Fruit fly (Drosophila melanogaster) whole organism, embryonic: ENCODE results near the gene Mnn1.
A peak's percentile ranks its signal among the peaks of the same experiment; 100 is the strongest.

Experiments used
- Bteb2 ChIP-seq: fragments of 200-800 bp; sonication (Bioruptor generic); optimal IDR thresholded peaks from 2 replicates; lab custom pipeline; 2016; ENCODE audit warnings: missing biosample characterization, missing genetic modification characterization
- CG10565 ChIP-seq: fragments of 200-800 bp; sonication (Bioruptor generic); optimal IDR thresholded peaks from 3 replicates; lab custom pipeline; 2016; ENCODE audit warnings: missing biosample characterization, mild to moderate bottlenecking, missing genetic modification characterization
- CG11093 ChIP-seq: fragments of 200-800 bp; sonication (Bioruptor generic); IDR thresholded peaks from 3 replicates; pipeline ENCODE4 v1.3.6; 2022; ENCODE audit warnings: missing biosample characterization, missing genetic modification characterization
- CG11398 ChIP-seq: fragments of 200-800 bp; sonication (Bioruptor generic); optimal IDR thresholded peaks from 2 replicates; lab custom pipeline; 2016; ENCODE audit warnings: missing biosample characterization, missing genetic modification characterization
- CG11695 ChIP-seq: fragments of 200-800 bp; sonication (Bioruptor generic); IDR thresholded peaks from 3 replicates; pipeline ENCODE4 v1.3.6; 2022; ENCODE audit warnings: missing biosample characterization, missing genetic modification characterization
- CG12219 ChIP-seq: fragments of 200-800 bp; sonication (Bioruptor generic); optimal IDR thresholded peaks from 3 replicates; lab custom pipeline; 2018; ENCODE audit warnings: missing biosample characterization, mild to moderate bottlenecking, missing genetic modification characterization
- CG12659 ChIP-seq: fragments of 200-800 bp; sonication (Bioruptor generic); optimal IDR thresholded peaks from 3 replicates; lab custom pipeline; 2017; ENCODE audit warnings: mild to moderate bottlenecking, missing biosample characterization, missing genetic modification reagents, missing genetic modification characterization
- CG15479 ChIP-seq: fragments of 200-800 bp; sonication (Bioruptor generic); optimal IDR thresholded peaks from 3 replicates; lab custom pipeline; 2019; ENCODE audit warnings: missing biosample characterization, mild to moderate bottlenecking, missing genetic modification characterization, moderate library complexity
- CG1602 ChIP-seq: fragments of 200-800 bp; sonication (Bioruptor generic); optimal IDR thresholded peaks from 3 replicates; lab custom pipeline; 2016; ENCODE audit warnings: missing biosample characterization, missing genetic modification characterization
- CG1647 ChIP-seq: fragments of 200-800 bp; sonication (Bioruptor generic); optimal IDR thresholded peaks from 3 replicates; lab custom pipeline; 2016; ENCODE audit warnings: missing biosample characterization, missing genetic modification characterization
- CG17361 ChIP-seq: fragments of 200-800 bp; sonication (Bioruptor generic); IDR thresholded peaks from 3 replicates; pipeline ENCODE4 v1.3.6; 2022; ENCODE audit warnings: missing biosample characterization, missing genetic modification characterization
- CG17385 ChIP-seq: fragments of 200-800 bp; sonication (Bioruptor generic); optimal IDR thresholded peaks from 3 replicates; lab custom pipeline; 2018; ENCODE audit warnings: missing biosample characterization, mild to moderate bottlenecking, missing genetic modification characterization
- CG2202 ChIP-seq: fragments of 200-800 bp; sonication (Bioruptor generic); optimal IDR thresholded peaks from 2 replicates; lab custom pipeline; 2018; ENCODE audit warnings: missing biosample characterization, mild to moderate bottlenecking, missing genetic modification characterization
- CG2678 ChIP-seq: fragments of 200-800 bp; sonication (Bioruptor generic); optimal IDR thresholded peaks from 3 replicates; lab custom pipeline; 2019; ENCODE audit warnings: missing biosample characterization, mild to moderate bottlenecking, missing genetic modification characterization, moderate library complexity
- CG3847 ChIP-seq: fragments of 200-800 bp; sonication (Bioruptor generic); IDR thresholded peaks from 2 replicates; pipeline ENCODE4 v1.3.6; 2022; ENCODE audit warnings: missing biosample characterization, missing genetic modification characterization
- CG6654 ChIP-seq: fragments of 200-800 bp; sonication (Bioruptor generic); optimal IDR thresholded peaks from 2 replicates; lab custom pipeline; 2017; ENCODE audit warnings: missing biosample characterization, mild to moderate bottlenecking, missing genetic modification characterization
- CG6813 ChIP-seq: fragments of 200-800 bp; sonication (Bioruptor generic); optimal IDR thresholded peaks from 2 replicates; lab custom pipeline; 2017; ENCODE audit warnings: missing biosample characterization, missing genetic modification characterization, mild to moderate bottlenecking, moderate library complexity, missing genetic modification reagents
- CG9437 ChIP-seq: fragments of 200-800 bp; sonication (Bioruptor generic); optimal IDR thresholded peaks from 2 replicates; lab custom pipeline; 2018; ENCODE audit warnings: missing biosample characterization, mild to moderate bottlenecking, missing genetic modification characterization
- CHES-1-like ChIP-seq: fragments of 200-800 bp; sonication (Bioruptor generic); optimal IDR thresholded peaks from 2 replicates; lab custom pipeline; 2016; ENCODE audit warnings: missing biosample characterization, missing genetic modification characterization
- Dbx ChIP-seq: fragments of 200-800 bp; sonication (Bioruptor generic); IDR thresholded peaks from 3 replicates; pipeline ENCODE4 v1.3.6; 2022; ENCODE audit warnings: missing biosample characterization, missing genetic modification characterization
- Dref ChIP-seq: fragments of 200-800 bp; sonication (Bioruptor generic); IDR thresholded peaks from 2 replicates; pipeline ENCODE4 v1.3.6; 2022; ENCODE audit warnings: missing biosample characterization, missing genetic modification characterization
- Eip74EF ChIP-seq, 2 experiments: fragments of 200-800 bp in 1 of 2; fragments of >200 bp in 1 of 2; sonication (Bioruptor generic) in 1 of 2; optimal IDR thresholded peaks; 2 replicates each; lab custom pipeline; 2017 to 2019; ENCODE audit warnings: missing biosample characterization in 2 of 2, missing genetic modification characterization in 2 of 2, mild to moderate bottlenecking in 1 of 2, moderate library complexity in 1 of 2
- Ets65A ChIP-seq: fragments of 200-800 bp; sonication (Bioruptor generic); peaks from one replicate; lab custom pipeline; 2016; ENCODE audit warnings: missing biosample characterization, missing genetic modification characterization
- HLH3B ChIP-seq: fragments of 200-800 bp; sonication (Bioruptor generic); IDR thresholded peaks from 2 replicates; pipeline ENCODE4 v1.3.6; 2022; ENCODE audit warnings: missing biosample characterization, missing genetic modification characterization
- Hey ChIP-seq: fragments of 200-800 bp; sonication (Bioruptor generic); optimal IDR thresholded peaks from 3 replicates; lab custom pipeline; 2018; ENCODE audit warnings: missing biosample characterization, mild to moderate bottlenecking, missing genetic modification characterization
- Hmr ChIP-seq: fragments of 200-800 bp; sonication (Bioruptor generic); optimal IDR thresholded peaks from 3 replicates; lab custom pipeline; 2017; ENCODE audit warnings: mild to moderate bottlenecking, missing biosample characterization, missing genetic modification reagents, missing genetic modification characterization
- Hr51 ChIP-seq, 2 experiments: fragments of 200-800 bp; sonication (Bioruptor generic); optimal IDR thresholded peaks; 2 replicates in 1 of 2; 3 replicates in 1 of 2; lab custom pipeline; 2016 to 2018; ENCODE audit warnings: missing biosample characterization in 2 of 2, missing genetic modification characterization in 2 of 2, mild to moderate bottlenecking in 1 of 2, moderate library complexity in 1 of 2
- Med ChIP-seq: fragments of 200-800 bp; sonication (Bioruptor generic); peaks from one replicate; lab custom pipeline; 2016; ENCODE audit warnings: missing biosample characterization, missing genetic modification characterization, mild to moderate bottlenecking, inconsistent platforms, moderate library complexity
- Six4 ChIP-seq: fragments of 200-800 bp; sonication (Bioruptor generic); optimal IDR thresholded peaks from 2 replicates; lab custom pipeline; 2016; ENCODE audit warnings: missing biosample characterization, missing genetic modification characterization
- Sry-δ ChIP-seq: fragments of 200-800 bp; sonication (Bioruptor generic); optimal IDR thresholded peaks from 2 replicates; lab custom pipeline; 2016; ENCODE audit warnings: missing biosample characterization, missing genetic modification characterization
- ab ChIP-seq: fragments of 200-800 bp; sonication (Bioruptor generic); optimal IDR thresholded peaks from 2 replicates; lab custom pipeline; 2016; ENCODE audit warnings: missing biosample characterization, missing genetic modification characterization
- aop ChIP-seq: fragments of 200-800 bp; sonication (Bioruptor generic); IDR thresholded peaks from 2 replicates; pipeline ENCODE4 v1.3.6; 2022; ENCODE audit warnings: missing biosample characterization, missing genetic modification characterization
- bigmax ChIP-seq: fragments of 200-800 bp; sonication (Bioruptor generic); optimal IDR thresholded peaks from 2 replicates; lab custom pipeline; 2018; ENCODE audit warnings: missing biosample characterization, mild to moderate bottlenecking, missing genetic modification characterization
- bsh ChIP-seq, 2 experiments: fragments of 200-800 bp; sonication (Bioruptor generic); optimal IDR thresholded peaks; 2 replicates each; lab custom pipeline; 2017 to 2018; ENCODE audit warnings: mild to moderate bottlenecking in 2 of 2, missing biosample characterization in 2 of 2, missing genetic modification characterization in 2 of 2, moderate library complexity in 1 of 2
- crol ChIP-seq: fragments of 200-800 bp; sonication (Bioruptor generic); IDR thresholded peaks from 2 replicates; pipeline ENCODE4 v1.3.6; 2022; ENCODE audit warnings: missing biosample characterization, missing genetic modification characterization
- disco-r ChIP-seq: fragments of 200-800 bp; sonication (Bioruptor generic); optimal IDR thresholded peaks from 2 replicates; lab custom pipeline; 2016; ENCODE audit warnings: missing biosample characterization, missing genetic modification characterization
- en ChIP-seq: fragments of 200-800 bp; sonication (Bioruptor generic); optimal IDR thresholded peaks from 2 replicates; lab custom pipeline; 2016; ENCODE audit warnings: missing biosample characterization, missing genetic modification characterization
- fd3F ChIP-seq: fragments of 200-800 bp; sonication (Bioruptor generic); optimal IDR thresholded peaks from 2 replicates; lab custom pipeline; 2018; ENCODE audit warnings: missing biosample characterization, mild to moderate bottlenecking, missing genetic modification characterization, moderate library complexity
- fru ChIP-seq: fragments of >200 bp; optimal IDR thresholded peaks from 2 replicates; lab custom pipeline; 2017
- ind ChIP-seq: fragments of 200-800 bp; sonication (Bioruptor generic); optimal IDR thresholded peaks from 3 replicates; lab custom pipeline; 2016; ENCODE audit warnings: missing biosample characterization, missing genetic modification characterization
- nom ChIP-seq: fragments of 200-800 bp; sonication (Bioruptor generic); optimal IDR thresholded peaks from 2 replicates; lab custom pipeline; 2017; ENCODE audit warnings: missing biosample characterization, missing genetic modification characterization, mild to moderate bottlenecking, moderate library complexity, missing genetic modification reagents
- oc ChIP-seq: fragments of 200-800 bp; sonication (Bioruptor generic); optimal IDR thresholded peaks from 2 replicates; lab custom pipeline; 2018; ENCODE audit warnings: missing biosample characterization, mild to moderate bottlenecking, missing genetic modification characterization, moderate library complexity
- pho ChIP-seq: fragments of 200-800 bp; sonication (Bioruptor generic); optimal IDR thresholded peaks from 2 replicates; lab custom pipeline; 2016; ENCODE audit warnings: missing biosample characterization, missing genetic modification characterization
- pita ChIP-seq: fragments of 200-800 bp; sonication (Bioruptor generic); optimal IDR thresholded peaks from 2 replicates; lab custom pipeline; 2017; ENCODE audit warnings: missing biosample characterization, mild to moderate bottlenecking, missing genetic modification characterization
- rib ChIP-seq: fragments of 200-800 bp; sonication (Bioruptor generic); IDR thresholded peaks from 2 replicates; pipeline ENCODE4 v1.3.6; 2022; ENCODE audit warnings: missing biosample characterization, missing genetic modification characterization
- run ChIP-seq: fragments of 200-800 bp; sonication (Bioruptor generic); optimal IDR thresholded peaks from 3 replicates; lab custom pipeline; 2018; ENCODE audit warnings: missing biosample characterization, mild to moderate bottlenecking, missing genetic modification characterization
- sens-2 ChIP-seq: fragments of 200-800 bp; sonication (Bioruptor generic); IDR thresholded peaks from 2 replicates; pipeline ENCODE4 v1.3.6; 2022; ENCODE audit warnings: missing biosample characterization, missing genetic modification characterization
- shn ChIP-seq: fragments of 200-800 bp; sonication (Bioruptor generic); optimal IDR thresholded peaks from 3 replicates; lab custom pipeline; 2016; ENCODE audit warnings: missing biosample characterization, missing genetic modification characterization
- trh ChIP-seq: fragments of 200-800 bp; sonication (Bioruptor generic); optimal IDR thresholded peaks from 2 replicates; lab custom pipeline; 2016; ENCODE audit warnings: missing biosample characterization, missing genetic modification characterization
- zen2 ChIP-seq: fragments of 200-800 bp; sonication (Bioruptor generic); IDR thresholded peaks from 3 replicates; pipeline ENCODE4 v1.3.6; 2022; ENCODE audit warnings: missing biosample characterization, missing genetic modification characterization; ENCODE audit not compliant: partially characterized antibody

Gene Mnn1

DNA sequence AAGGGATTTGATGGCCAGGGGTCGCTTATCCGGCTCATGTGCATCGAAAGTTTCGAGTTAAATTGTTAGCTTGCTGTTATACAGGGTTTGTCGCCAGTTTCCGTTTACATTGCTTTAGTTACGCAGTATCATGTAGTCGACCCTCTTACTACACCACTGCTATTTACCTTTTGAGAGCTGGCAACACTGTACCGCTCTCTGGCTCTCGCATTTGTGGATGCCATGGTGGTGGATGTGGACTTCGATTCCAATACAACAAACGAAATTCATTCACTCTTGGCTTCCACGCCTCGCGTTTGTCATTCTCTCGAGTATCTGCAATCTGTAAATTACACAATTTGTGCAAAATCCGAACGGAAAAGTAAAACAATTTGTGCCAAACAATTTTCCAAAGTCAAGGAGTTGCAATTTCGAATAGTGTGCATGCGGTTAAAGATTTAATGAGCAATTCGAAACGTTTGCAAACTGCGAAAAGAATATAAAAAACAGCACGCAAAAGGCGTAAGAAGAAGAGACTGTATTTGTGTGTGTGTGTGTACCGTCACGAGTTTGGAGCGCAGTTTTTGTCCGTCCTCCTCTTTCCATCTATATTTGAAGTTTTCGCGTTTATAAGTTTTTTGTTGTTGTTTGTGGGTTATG lies 7.0 kb upstream of the Mnn1 start (continued):
- TF ChIP-seq run (tag; lab: Kevin White, UChicago) = no peak
- TF ChIP-seq Hr51 (GFP tag; optimal IDR thresholded peaks at IDR 0.05; lab: Kevin White, UChicago) = peak; percentile 9 to 14
- TF ChIP-seq Med (GFP tag; lab: Kevin White, UChicago) = peak; percentile 90
- no peak for TF ChIP-seq CG10565 (GFP tag; lab: Kevin White, UChicago)
- 0 out of 3 replicates have a peak, but pooled peaks have one; percentile 23 for TF ChIP-seq CG17361
- TF ChIP-seq rib (GFP tag; lab: Robert Waterston, UW) = 0 out of 2 replicates have a peak, but pooled peaks have one; percentile 18
- TF ChIP-seq bigmax (GFP tag; lab: Kevin White, UChicago) = no peak
- no peak for TF ChIP-seq fru (lab: Kevin White, UChicago)
- peak; percentile 99 for TF ChIP-seq zen2 (GFP tag; lab: Robert Waterston, UW)
- peak; percentile 52; the same call in 1 of the 2 replicates for TF ChIP-seq HLH3B (GFP tag; lab: Robert Waterston, UW)
- TF ChIP-seq CG9437 (GFP tag; lab: Kevin White, UChicago) = no peak
- TF ChIP-seq sens-2 (GFP tag; lab: Robert Waterston, UW) = no peak
- TF ChIP-seq CG11695 (GFP tag; lab: Robert Waterston, UW) = peak; percentile 65; the same call in 2 of the 3 replicates
- TF ChIP-seq Dbx (GFP tag; lab: Robert Waterston, UW) = peak; percentile 67; the same call in 1 of the 3 replicates
- TF ChIP-seq CG1602 = no peak
- peak; percentile 77 for TF ChIP-seq nom (GFP tag; lab: Kevin White, UChicago)
- no peak for TF ChIP-seq Bteb2 (GFP tag; lab: Kevin White, UChicago)
- peak; percentile 9 for TF ChIP-seq CG12219 (GFP tag; lab: Kevin White, UChicago)
- TF ChIP-seq Six4 = no peak
- TF ChIP-seq CG11398 (GFP tag; lab: Kevin White, UChicago) = peak; percentile 28
- peak; percentile 39 for TF ChIP-seq Hmr (GFP tag; lab: Kevin White, UChicago)
- no peak for TF ChIP-seq ind (GFP tag; lab: Kevin White, UChicago)
- TF ChIP-seq CG11093 (GFP tag; lab: Robert Waterston, UW) = no peak
- no peak for TF ChIP-seq pita (GFP tag; lab: Kevin White, UChicago)
- peak; percentile 45 for TF ChIP-seq shn (GFP tag; lab: Kevin White, UChicago)
- TF ChIP-seq CHES-1-like = no peak
- TF ChIP-seq CG2202 = no peak
- TF ChIP-seq ab = no peak
- no peak for TF ChIP-seq trh (GFP tag; lab: Kevin White, UChicago)
- peak; percentile 19 to 24 for TF ChIP-seq bsh (GFP tag; optimal IDR thresholded peaks at IDR 0.05; lab: Kevin White, UChicago)
- no peak for TF ChIP-seq CG6654 (GFP tag; lab: Kevin White, UChicago)
- no peak for TF ChIP-seq CG12659 (GFP tag; lab: Kevin White, UChicago)
- TF ChIP-seq crol (GFP tag; lab: Robert Waterston, UW) = no peak
- TF ChIP-seq aop = 0 out of 2 replicates have a peak, but pooled peaks have one; percentile 20
- TF ChIP-seq oc = no peak
- TF ChIP-seq disco-r (GFP tag; lab: Kevin White, UChicago) = no peak
- TF ChIP-seq Dref (GFP tag; lab: Robert Waterston, UW) = no peak; the same call in 1 of the 2 replicates
- TF ChIP-seq Eip74EF (GFP tag; optimal IDR thresholded peaks at IDR 0.05; lab: Kevin White, UChicago) = no peak
- no peak for TF ChIP-seq CG6813 (GFP tag; lab: Kevin White, UChicago)
- TF ChIP-seq Ets65A (GFP tag; lab: Kevin White, UChicago) = no peak
- no peak for TF ChIP-seq CG1647
- TF ChIP-seq fd3F (GFP tag; lab: Kevin White, UChicago) = no peak
- no peak for TF ChIP-seq CG2678 (tag; lab: Kevin White, UChicago)
- no peak for TF ChIP-seq en
- peak; percentile 17 for TF ChIP-seq Sry-δ
- peak; percentile 95 for TF ChIP-seq CG17385 (GFP tag; lab: Kevin White, UChicago)
- no peak for TF ChIP-seq CG15479 (GFP tag; lab: Kevin White, UChicago)
- TF ChIP-seq Hey (tag; lab: Kevin White, UChicago) = no peak
- TF ChIP-seq CG3847 (GFP tag; lab: Robert Waterston, UW) = no peak
- TF ChIP-seq pho (GFP tag; lab: Kevin White, UChicago) = no peak
